Worm (Caenorhabditis elegans) whole organism, L4/young adult: ENCODE data around the gene ZC21.10.

Source experiments
- dao-5 ChIP-seq: sonication (generic microtip); optimal IDR thresholded peaks from 2 replicates; lab custom pipeline; 2016; ENCODE audit warnings: missing genotype, missing genetic modification characterization, moderate library complexity, missing compliant biosample characterization
- him-1 ChIP-seq: sonication (generic microtip); optimal IDR thresholded peaks from 2 replicates; lab custom pipeline; 2016; ENCODE audit warnings: missing genotype, missing genetic modification reagents, missing genetic modification characterization, missing compliant biosample characterization

DNA sequence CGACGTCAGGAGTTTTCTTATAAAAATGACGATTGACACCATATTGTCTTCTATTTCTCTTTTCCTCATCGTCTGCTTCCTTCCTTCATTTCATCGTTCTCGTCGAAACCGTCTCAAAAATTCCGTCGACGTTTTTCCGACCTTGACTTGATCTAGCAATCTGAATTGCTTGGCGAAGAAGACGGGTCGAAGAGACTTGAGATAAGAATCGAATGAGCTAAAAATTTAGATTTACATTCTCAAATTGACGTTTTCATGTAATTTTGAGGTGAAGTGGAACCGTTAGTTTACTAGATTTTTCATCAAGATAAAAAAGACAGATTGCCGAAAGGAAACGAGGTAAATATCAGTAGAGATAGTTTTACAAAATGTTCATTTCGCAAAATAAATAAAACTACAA lies 47.7 kb downstream of the ZC21.10 start:
- TF ChIP-seq dao-5 (tag; lab: Kevin White, UChicago) (no peak), him-1 (tag; lab: Kevin White, UChicago) (no peak)
